Worm (Caenorhabditis elegans) whole organism, late embryonic: Measurements from ENCODE around the gene sri-61.

Experiments used
- Y22D7AL.16 ChIP-seq: sonication (generic microtip); optimal IDR thresholded peaks from 2 replicates; lab custom pipeline; 2016; ENCODE audit warnings: missing genetic modification characterization, missing compliant biosample characterization
- ahr-1 ChIP-seq: sonication (generic microtip); optimal IDR thresholded peaks from 2 replicates; lab custom pipeline; 2016; ENCODE audit warnings: missing genetic modification characterization, missing compliant biosample characterization
- ama-1 ChIP-seq: fragments of 150-350 bp; optimal IDR thresholded peaks from 2 replicates; lab custom pipeline; 2014
- ceh-14 ChIP-seq: sonication (generic microtip); optimal IDR thresholded peaks from 2 replicates; lab custom pipeline; 2016; ENCODE audit warnings: missing genotype, missing genetic modification characterization, missing compliant biosample characterization
- elt-2 ChIP-seq: sonication (generic microtip); optimal IDR thresholded peaks from 2 replicates; lab custom pipeline; 2016; ENCODE audit warnings: missing genetic modification reagents, missing genetic modification characterization, missing compliant biosample characterization
- fkh-10 ChIP-seq: fragments of 150-350 bp; optimal IDR thresholded peaks from 2 replicates; lab custom pipeline; 2014; ENCODE audit warnings: missing biosample characterization, missing genetic modification reagents, missing genetic modification characterization
- gmeb-2 ChIP-seq: sonication (generic microtip); optimal IDR thresholded peaks from 2 replicates; lab custom pipeline; 2016; ENCODE audit warnings: missing genetic modification characterization, inconsistent platforms, missing compliant biosample characterization
- hlh-13 ChIP-seq: fragments of 200-800 bp; sonication (Bioruptor generic); optimal IDR thresholded peaks from 2 replicates; lab custom pipeline; 2018; ENCODE audit warnings: mild to moderate bottlenecking, missing genetic modification characterization, missing compliant biosample characterization
- nhr-11 ChIP-seq: fragments of 150-350 bp; optimal IDR thresholded peaks from 2 replicates; lab custom pipeline; 2014; ENCODE audit warnings: missing biosample characterization, missing genetic modification characterization
- nhr-232 ChIP-seq: sonication (generic microtip); optimal IDR thresholded peaks from 2 replicates; lab custom pipeline; 2016; ENCODE audit warnings: missing genetic modification characterization, missing compliant biosample characterization
- npax-4 ChIP-seq: sonication (generic microtip); optimal IDR thresholded peaks from 2 replicates; lab custom pipeline; 2016; ENCODE audit warnings: missing genetic modification characterization, missing compliant biosample characterization
- sox-4 ChIP-seq: sonication (generic microtip); optimal IDR thresholded peaks from 2 replicates; lab custom pipeline; 2017; ENCODE audit warnings: mild to moderate bottlenecking, missing genetic modification characterization, inconsistent platforms, missing compliant biosample characterization
- unc-86 ChIP-seq: sonication (generic microtip); optimal IDR thresholded peaks from 2 replicates; lab custom pipeline; 2016; ENCODE audit warnings: missing genetic modification characterization, missing compliant biosample characterization

DNA sequence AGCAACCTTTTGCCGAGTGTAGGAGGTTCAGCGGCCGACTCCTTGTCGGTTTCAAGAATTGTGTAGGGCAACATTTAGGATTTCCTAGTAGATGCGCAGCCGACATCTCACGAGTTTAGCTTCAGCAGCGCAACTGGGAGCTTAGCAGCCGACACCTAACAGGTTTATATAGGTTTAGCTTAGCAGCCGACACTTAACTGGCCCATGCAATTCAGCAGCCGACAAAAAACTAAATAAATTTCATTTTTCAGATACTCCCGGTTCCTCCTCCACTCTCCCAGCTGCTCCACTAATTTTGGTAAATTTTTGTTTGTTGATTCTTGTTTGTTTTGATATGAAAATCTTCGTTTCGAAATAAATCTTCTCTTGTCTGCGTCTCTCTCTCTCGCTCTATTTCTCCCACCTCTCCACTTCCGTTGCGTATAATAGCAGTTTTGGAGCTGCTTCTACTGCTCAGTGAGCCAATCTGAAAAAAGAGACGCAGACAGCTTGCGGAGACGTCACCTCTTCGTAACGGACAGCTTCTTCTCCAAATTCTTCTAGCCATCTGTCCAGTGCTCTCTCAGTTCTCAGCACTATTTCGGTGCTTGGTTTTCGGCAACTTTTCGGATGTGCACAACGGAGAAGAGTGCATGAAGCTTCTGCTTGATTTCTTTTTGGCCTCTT, 48.0 kb upstream of the sri-61 start:
- TF ChIP-seq Y22D7AL.16 (no peak), gmeb-2 (tag; lab: Kevin White, UChicago) (no peak), ama-1 (lab: Kevin White, UChicago) (no peak), npax-4 (tag; lab: Kevin White, UChicago) (no peak), nhr-11 (tag; lab: Kevin White, UChicago) (no peak), fkh-10 (GFP tag; lab: Kevin White, UChicago) (no peak), ahr-1 (tag; lab: Kevin White, UChicago) (no peak), sox-4 (tag; lab: Kevin White, UChicago) (no peak), unc-86 (no peak), nhr-232 (tag; lab: Kevin White, UChicago) (no peak), hlh-13 (GFP tag; lab: Kevin White, UChicago) (no peak), elt-2 (tag; lab: Kevin White, UChicago) (no peak), ceh-14 (tag; lab: Kevin White, UChicago) (peak; percentile 47)
